Fruit fly (Drosophila melanogaster) whole organism, prepupa: ENCODE results near the gene CG15387.

Experiments used
- CG16779 ChIP-seq: fragments of 200-800 bp; sonication (Bioruptor generic); optimal IDR thresholded peaks from 3 replicates; lab custom pipeline; 2017; ENCODE audit warnings: missing biosample characterization, mild to moderate bottlenecking, missing genetic modification characterization
- CG32006 ChIP-seq: fragments of 200-800 bp; sonication (Bioruptor generic); optimal IDR thresholded peaks from 3 replicates; lab custom pipeline; 2017; ENCODE audit warnings: missing biosample characterization, mild to moderate bottlenecking, missing genetic modification characterization
- CG34406 ChIP-seq: fragments of 200-800 bp; sonication (Bioruptor generic); optimal IDR thresholded peaks from 3 replicates; lab custom pipeline; 2016; ENCODE audit warnings: missing biosample characterization, missing genetic modification characterization
- CG8319 ChIP-seq: fragments of 200-800 bp; sonication (Bioruptor generic); optimal IDR thresholded peaks from 3 replicates; lab custom pipeline; 2016; ENCODE audit warnings: missing biosample characterization, missing genetic modification characterization
- CG9139 ChIP-seq: fragments of 200-800 bp; sonication (Bioruptor generic); optimal IDR thresholded peaks from 3 replicates; lab custom pipeline; 2017; ENCODE audit warnings: missing biosample characterization, mild to moderate bottlenecking, missing genetic modification characterization
- Hr38 ChIP-seq: sonication (Bioruptor generic); optimal IDR thresholded peaks from 2 replicates; lab custom pipeline; 2016; ENCODE audit warnings: missing biosample characterization, missing genetic modification characterization
- OdsH ChIP-seq: fragments of 200-800 bp; sonication (Bioruptor generic); optimal IDR thresholded peaks from 3 replicates; lab custom pipeline; 2016; ENCODE audit warnings: missing biosample characterization, missing genetic modification characterization
- Sox102F ChIP-seq: fragments of 200-800 bp; sonication (Bioruptor generic); optimal IDR thresholded peaks from 2 replicates; lab custom pipeline; 2016; ENCODE audit warnings: missing biosample characterization, mild to moderate bottlenecking, missing genetic modification characterization
- lz ChIP-seq: fragments of 200-800 bp; sonication (Bioruptor generic); optimal IDR thresholded peaks from 3 replicates; lab custom pipeline; 2016; ENCODE audit warnings: missing biosample characterization, missing genetic modification characterization
- spab ChIP-seq: fragments of 200-800 bp; sonication (Bioruptor generic); optimal IDR thresholded peaks from 2 replicates; lab custom pipeline; 2017; ENCODE audit warnings: missing biosample characterization, mild to moderate bottlenecking, missing genetic modification characterization, missing genetic modification reagents

- no peak for TF ChIP-seq spab (GFP tag; lab: Kevin White, UChicago)
- TF ChIP-seq CG16779: no peak
- TF ChIP-seq CG9139: no peak
- no peak for TF ChIP-seq CG8319 (GFP tag; lab: Kevin White, UChicago)
- TF ChIP-seq OdsH: no peak
- no peak for TF ChIP-seq lz (GFP tag; lab: Kevin White, UChicago)
- no peak for TF ChIP-seq Sox102F (GFP tag; lab: Kevin White, UChicago)
- TF ChIP-seq CG34406 (GFP tag; lab: Kevin White, UChicago): no peak
- no peak for TF ChIP-seq Hr38 (GFP tag; lab: Kevin White, UChicago)
- TF ChIP-seq CG32006 (GFP tag; lab: Kevin White, UChicago): no peak
Measured at dm6 chr2L:2228179-2228849, 2.2 kb upstream of the CG15387 start.
